Fruit fly (Drosophila melanogaster) whole organism, adult: ENCODE data around the gene FASN1.
A peak's percentile ranks its signal among the peaks of the same experiment; 100 is the strongest.

Source experiments
- CG11617 ChIP-seq: fragments of 200-800 bp; sonication (Bioruptor generic); optimal IDR thresholded peaks from 2 replicates; lab custom pipeline; 2017; ENCODE audit warnings: mild to moderate bottlenecking, missing biosample characterization, missing genetic modification reagents, missing genetic modification characterization
- CG12768 ChIP-seq: fragments of 200-800 bp; sonication (Bioruptor generic); optimal IDR thresholded peaks from 2 replicates; lab custom pipeline; 2017; ENCODE audit warnings: missing biosample characterization, missing genetic modification characterization, mild to moderate bottlenecking, moderate library complexity, missing genetic modification reagents
- CG14711 ChIP-seq: fragments of 200-800 bp; sonication (Bioruptor generic); optimal IDR thresholded peaks from 2 replicates; lab custom pipeline; 2018; ENCODE audit warnings: missing biosample characterization, mild to moderate bottlenecking, missing genetic modification characterization, moderate library complexity
- CG1620 ChIP-seq: fragments of 200-800 bp; sonication (Bioruptor generic); optimal IDR thresholded peaks from 2 replicates; lab custom pipeline; 2016; ENCODE audit warnings: missing biosample characterization, missing genetic modification characterization
- CG33017 ChIP-seq: fragments of 200-800 bp; sonication (Bioruptor generic); optimal IDR thresholded peaks from 2 replicates; lab custom pipeline; 2018; ENCODE audit warnings: missing biosample characterization, mild to moderate bottlenecking, missing genetic modification characterization, moderate library complexity
- CG5204 ChIP-seq: fragments of 200-800 bp; sonication (Bioruptor generic); optimal IDR thresholded peaks from 2 replicates; lab custom pipeline; 2016; ENCODE audit warnings: missing biosample characterization, missing genetic modification characterization
- CG7045 ChIP-seq: fragments of 200-800 bp; sonication (Bioruptor generic); optimal IDR thresholded peaks from 2 replicates; lab custom pipeline; 2017; ENCODE audit warnings: missing biosample characterization, mild to moderate bottlenecking, missing genetic modification characterization
- CG7101 ChIP-seq: fragments of 200-800 bp; sonication (Bioruptor generic); optimal IDR thresholded peaks from 2 replicates; lab custom pipeline; 2018; ENCODE audit warnings: missing biosample characterization, mild to moderate bottlenecking, missing genetic modification characterization, moderate library complexity
- Clk ChIP-seq: fragments of 200-800 bp; sonication (Bioruptor generic); optimal IDR thresholded peaks from 2 replicates; lab custom pipeline; 2017; ENCODE audit warnings: missing biosample characterization, missing genetic modification characterization
- Crg-1 ChIP-seq: fragments of 200-800 bp; sonication (Bioruptor generic); optimal IDR thresholded peaks from 2 replicates; lab custom pipeline; 2016; ENCODE audit warnings: missing biosample characterization, missing genetic modification characterization
- Hr96 ChIP-seq: fragments of 200-800 bp; sonication (Bioruptor generic); optimal IDR thresholded peaks from 2 replicates; lab custom pipeline; 2016; ENCODE audit warnings: missing biosample characterization, missing genetic modification characterization
- Mnt ChIP-seq: fragments of 200-800 bp; sonication (Bioruptor generic); optimal IDR thresholded peaks from 2 replicates; lab custom pipeline; 2016; ENCODE audit warnings: missing biosample characterization, mild to moderate bottlenecking, missing genetic modification characterization
- bab1 ChIP-seq: fragments of 200-800 bp; sonication (Bioruptor generic); optimal IDR thresholded peaks from 3 replicates; lab custom pipeline; 2019; ENCODE audit warnings: missing biosample characterization, mild to moderate bottlenecking, missing genetic modification characterization, moderate library complexity
- cic ChIP-seq: fragments of 200-800 bp; sonication (Bioruptor generic); optimal IDR thresholded peaks from 2 replicates; lab custom pipeline; 2017; ENCODE audit warnings: missing biosample characterization, mild to moderate bottlenecking, missing genetic modification characterization, moderate library complexity
- cnc ChIP-seq, 2 experiments: fragments of >200 bp; optimal IDR thresholded peaks; 2 replicates each; lab custom pipeline; 2017
- kay ChIP-seq: fragments of 200-800 bp; sonication (Bioruptor generic); peaks from one replicate; lab custom pipeline; 2016; ENCODE audit warnings: missing biosample characterization, missing genetic modification characterization, borderline replicate concordance
- ovo ChIP-seq: fragments of 200-800 bp; sonication (Bioruptor generic); optimal IDR thresholded peaks from 2 replicates; lab custom pipeline; 2016; ENCODE audit warnings: missing biosample characterization, missing genetic modification characterization
- pad ChIP-seq: fragments of 200-800 bp; sonication (Bioruptor generic); optimal IDR thresholded peaks from 3 replicates; lab custom pipeline; 2017; ENCODE audit warnings: missing biosample characterization, missing genetic modification characterization, mild to moderate bottlenecking, moderate library complexity, missing genetic modification reagents
- tj ChIP-seq: fragments of 200-800 bp; sonication (Bioruptor generic); optimal IDR thresholded peaks from 3 replicates; lab custom pipeline; 2017; ENCODE audit warnings: missing biosample characterization, mild to moderate bottlenecking, missing genetic modification characterization, moderate library complexity
- toe ChIP-seq: fragments of 200-800 bp; sonication (Bioruptor generic); optimal IDR thresholded peaks from 2 replicates; lab custom pipeline; 2016; ENCODE audit warnings: missing biosample characterization, missing genetic modification characterization

The FASN1 gene

dm6 chr2L:3058772-3059623 is 2.6 kb downstream of the FASN1 start:
- TF ChIP-seq Hr96 (GFP tag; lab: Kevin White, UChicago) (no peak), CG33017 (tag; lab: Kevin White, UChicago) (peak; percentile 50), CG1620 (GFP tag; lab: Kevin White, UChicago) (peak; percentile 23), CG11617 (GFP tag; lab: Kevin White, UChicago) (no peak), ovo (GFP tag; lab: Kevin White, UChicago) (no peak), Clk (GFP tag; lab: Kevin White, UChicago) (no peak), CG7101 (no peak), Mnt (GFP tag; lab: Kevin White, UChicago) (no peak), bab1 (GFP tag; lab: Kevin White, UChicago) (peak; percentile 81), toe (GFP tag; lab: Kevin White, UChicago) (no peak), cic (GFP tag; lab: Kevin White, UChicago) (peak; percentile 54), CG12768 (GFP tag; lab: Kevin White, UChicago) (peak; percentile 71), pad (peak; percentile 37), tj (peak; percentile 76), CG14711 (peak; percentile 29), CG7045 (peak; percentile 57), Crg-1 (peak; percentile 12), kay (GFP tag; lab: Kevin White, UChicago) (peak; percentile 74), CG5204 (no peak), cnc (optimal IDR thresholded peaks at IDR 0.05; lab: Kevin White, UChicago) (no peak)

dm6 chr2L:3059624-3059919 is 3.2 kb downstream of the FASN1 start:
- TF ChIP-seq cnc (optimal IDR thresholded peaks at IDR 0.05; lab: Kevin White, UChicago) (no peak), CG1620 (GFP tag; lab: Kevin White, UChicago) (no peak), CG7045 (no peak), CG33017 (tag; lab: Kevin White, UChicago) (no peak), CG12768 (GFP tag; lab: Kevin White, UChicago) (no peak), CG11617 (GFP tag; lab: Kevin White, UChicago) (no peak), Clk (GFP tag; lab: Kevin White, UChicago) (no peak), ovo (GFP tag; lab: Kevin White, UChicago) (no peak), Hr96 (GFP tag; lab: Kevin White, UChicago) (no peak), Mnt (GFP tag; lab: Kevin White, UChicago) (no peak), bab1 (GFP tag; lab: Kevin White, UChicago) (no peak)

dm6 chr2L:3078741-3079140 is 22.3 kb downstream of the FASN1 start:
- no peak for TF ChIP-seq Clk (GFP tag; lab: Kevin White, UChicago)
- TF ChIP-seq CG1620 (GFP tag; lab: Kevin White, UChicago), result no peak
- no peak for TF ChIP-seq cic (GFP tag; lab: Kevin White, UChicago)
- TF ChIP-seq CG7045, result no peak
- TF ChIP-seq CG12768 (GFP tag; lab: Kevin White, UChicago), result no peak

dm6 chr2L:3082895-3083294 is 26.5 kb downstream of the FASN1 start:
- TF ChIP-seq CG33017 (tag; lab: Kevin White, UChicago), result no peak

dm6 chr2L:3083510-3083909 is 27.1 kb downstream of the FASN1 start:
- TF ChIP-seq Mnt (GFP tag; lab: Kevin White, UChicago) (no peak), tj (no peak), toe (GFP tag; lab: Kevin White, UChicago) (no peak), CG7101 (no peak), CG5204 (no peak), CG33017 (tag; lab: Kevin White, UChicago) (no peak), bab1 (GFP tag; lab: Kevin White, UChicago) (no peak)

dm6 chr2L:3086290-3086876 is 30.0 kb downstream of the FASN1 start:
- TF ChIP-seq CG1620 (GFP tag; lab: Kevin White, UChicago) (no peak), CG11617 (GFP tag; lab: Kevin White, UChicago) (no peak), CG14711 (peak; percentile 52), cnc (optimal IDR thresholded peaks at IDR 0.05; lab: Kevin White, UChicago) (no peak), kay (GFP tag; lab: Kevin White, UChicago) (peak; percentile 28), Clk (GFP tag; lab: Kevin White, UChicago) (no peak), toe (GFP tag; lab: Kevin White, UChicago) (no peak), bab1 (GFP tag; lab: Kevin White, UChicago) (no peak), tj (no peak), Crg-1 (no peak), CG7101 (peak; percentile 7), cic (GFP tag; lab: Kevin White, UChicago) (no peak), Hr96 (GFP tag; lab: Kevin White, UChicago) (no peak), CG33017 (tag; lab: Kevin White, UChicago) (peak; percentile 18), pad (no peak), CG7045 (no peak), Mnt (GFP tag; lab: Kevin White, UChicago) (no peak), CG12768 (GFP tag; lab: Kevin White, UChicago) (no peak), CG5204 (no peak), ovo (GFP tag; lab: Kevin White, UChicago) (no peak)
